Fruit fly (Drosophila melanogaster): Measurements from ENCODE around the gene Tmem43.

- TF ChIP-seq CG8478 (optimal IDR thresholded peaks at IDR 0.05), result no peak
- TF ChIP-seq CTCF (optimal IDR thresholded peaks at IDR 0.05), result no peak
These were observed 31.3 kb upstream of the Tmem43 start, which contains the start of gene CG43880 for dm6 chr3L:7946222-7946621.

All from S2 (cell line).